Worm (Caenorhabditis elegans): ENCODE measurements around the gene C55B6.5.

C55B6.5 gene

ce11 chrX:7181627-7182026 is 23.5 kb downstream of the C55B6.5 start (continued):
- TF ChIP-seq Y75B8A.6 (GFP tag; IDR thresholded peaks at IDR 0.05) (no peak), lin-38 (GFP tag; IDR thresholded peaks at IDR 0.05) (peak; percentile 73), Y105C5A.15 (GFP tag; IDR thresholded peaks at IDR 0.05) (no peak), pha-4 (GFP tag; IDR thresholded peaks at IDR 0.05) (peak; percentile 84), pha-4 (tag; optimal IDR thresholded peaks at IDR 0.05) (peak; percentile 50), lin-1 (GFP tag; IDR thresholded peaks at IDR 0.05) (no peak; the same call in none of the 2 replicates), hlh-30 (tag; optimal IDR thresholded peaks at IDR 0.05; ENCODE audit: insufficient read depth) (peak; percentile 87), fkh-10 (GFP tag; optimal IDR thresholded peaks at IDR 0.05) (no peak), R02D3.7 (tag; optimal IDR thresholded peaks at IDR 0.05) (no peak), ama-1 (optimal IDR thresholded peaks at IDR 0.05) (no peak), tra-1 (GFP tag; IDR thresholded peaks at IDR 0.05) (no peak; the same call in 1 of the 2 replicates), zip-11 (GFP tag; IDR thresholded peaks at IDR 0.05) (no peak), ceh-28 (tag; optimal IDR thresholded peaks at IDR 0.05) (peak; percentile 38), ztf-7 (tag; optimal IDR thresholded peaks at IDR 0.05) (peak; percentile 92), cey-2 (tag; optimal IDR thresholded peaks at IDR 0.05; ENCODE audit: borderline replicate concordance, insufficient read depth) (no peak), Y48G9A.11 (GFP tag; IDR thresholded peaks at IDR 0.05) (no peak), nhr-28 (tag; optimal IDR thresholded peaks at IDR 0.05) (peak; percentile 95), lir-3 (tag; optimal IDR thresholded peaks at IDR 0.05) (peak; percentile 1), nhr-77 (tag; optimal IDR thresholded peaks at IDR 0.05) (peak; percentile 99), spr-3 (GFP tag; optimal IDR thresholded peaks at IDR 0.05) (no peak), tag-97 (GFP tag; IDR thresholded peaks at IDR 0.05) (no peak), vab-7 (GFP tag; IDR thresholded peaks at IDR 0.05) (no peak), gei-8 (GFP tag; optimal IDR thresholded peaks at IDR 0.05) (no peak), nhr-42 (GFP tag; IDR thresholded peaks at IDR 0.05) (peak; percentile 97), ceh-62 (tag; optimal IDR thresholded peaks at IDR 0.05) (no peak), unc-130 (GFP tag; optimal IDR thresholded peaks at IDR 0.05) (no peak), mdt-29 (GFP tag; IDR thresholded peaks at IDR 0.05) (no peak), nhr-76 (tag; optimal IDR thresholded peaks at IDR 0.05) (peak; percentile 68), pqm-1 (tag; optimal IDR thresholded peaks at IDR 0.05) (peak; percentile 41), F37D6.2 (tag; optimal IDR thresholded peaks at IDR 0.05) (peak; percentile 86), dmd-8 (GFP tag; IDR thresholded peaks at IDR 0.05) (no peak), nhr-25 (tag; optimal IDR thresholded peaks at IDR 0.05; ENCODE audit: borderline replicate concordance, insufficient read depth) (peak; percentile 91), T20F7.1 (GFP tag; optimal IDR thresholded peaks at IDR 0.05) (peak; percentile 90), egl-43 (GFP tag; IDR thresholded peaks at IDR 0.05) (no peak), rbr-2 (tag; optimal IDR thresholded peaks at IDR 0.05) (peak; percentile 94), mep-1 (tag; optimal IDR thresholded peaks at IDR 0.05) (peak; percentile 99), nhr-10 (tag; optimal IDR thresholded peaks at IDR 0.05) (peak; percentile 65), dpl-1 (GFP tag; optimal IDR thresholded peaks at IDR 0.05) (peak; percentile 66), D1046.2 (GFP tag; IDR thresholded peaks at IDR 0.05) (0 out of 2 replicates have a peak, but pooled peaks have one; percentile 49), aha-1 (tag) (peak; percentile 86), F26F4.8 (GFP tag; conservative IDR thresholded peaks at IDR 0.05) (no peak)

ce11 chrX:7177341-7177740 is 27.8 kb downstream of the C55B6.5 start, which contains the start of gene F43E12.1:
F43E12.1 (plus strand) TSS chrX:7177641.
- TF ChIP-seq duxl-1 (tag; optimal IDR thresholded peaks at IDR 0.05; ENCODE audit: poor library complexity) (no peak), snpc-4 (tag; optimal IDR thresholded peaks at IDR 0.05) (no peak)
